Fruit fly (Drosophila melanogaster): Measurements from ENCODE around the gene CG13733.

The CG13733 gene

DNA sequence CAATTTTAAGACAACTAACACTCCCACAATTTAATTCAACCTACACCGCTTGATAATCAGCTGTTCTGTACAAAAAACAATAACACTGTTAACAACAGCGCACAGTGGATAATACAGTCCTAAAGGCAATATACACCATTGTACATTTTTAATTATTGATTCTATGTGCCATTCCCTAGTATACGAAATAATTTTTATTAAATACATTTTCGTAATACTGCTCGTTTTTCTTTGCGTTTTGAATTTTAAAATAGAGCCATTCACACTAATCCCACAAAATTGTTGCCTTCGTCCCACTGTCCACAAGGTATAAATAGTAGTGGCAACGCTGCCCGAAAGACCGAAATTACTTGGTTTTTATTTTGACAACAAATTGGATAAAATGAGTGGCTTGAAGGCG lies 45.2 kb downstream of the CG13733 start, which contains the start of the genes Coq4 and CG32176 (continued):
- peak; percentile 98 for TF ChIP-seq NFAT (GFP tag; IDR thresholded peaks at IDR 0.05)
- peak; percentile 92 for TF ChIP-seq Nf-YA (GFP tag; IDR thresholded peaks at IDR 0.05)
- TF ChIP-seq ase (GFP tag; IDR thresholded peaks at IDR 0.05) = peak; percentile 97
- peak; percentile 76 for TF ChIP-seq Sry-δ (GFP tag; optimal IDR thresholded peaks at IDR 0.05)
- TF ChIP-seq disco-r (GFP tag; optimal IDR thresholded peaks at IDR 0.05) = peak; percentile 96
- TF ChIP-seq CG1792 (GFP tag; optimal IDR thresholded peaks at IDR 0.05) = peak; percentile 96
- peak; percentile 99 for TF ChIP-seq CG8944 (GFP tag; optimal IDR thresholded peaks at IDR 0.05)
- peak; percentile 98 for TF ChIP-seq CG15696 (tag; optimal IDR thresholded peaks at IDR 0.05)
- TF ChIP-seq bigmax (GFP tag; optimal IDR thresholded peaks at IDR 0.05) = peak; percentile 62
- TF ChIP-seq zfh1 (GFP tag; IDR thresholded peaks at IDR 0.05) = peak; percentile 99
- peak; percentile 96 for TF ChIP-seq CG3838 (GFP tag; optimal IDR thresholded peaks at IDR 0.05)
- peak; percentile 98 for TF ChIP-seq Antp (GFP tag; optimal IDR thresholded peaks at IDR 0.05)
- peak; percentile 98 for TF ChIP-seq CG9609 (GFP tag; optimal IDR thresholded peaks at IDR 0.05)
- TF ChIP-seq HmgZ (tag; optimal IDR thresholded peaks at IDR 0.05) = peak; percentile 99
- TF ChIP-seq jumu (GFP tag; optimal IDR thresholded peaks at IDR 0.05) = peak; percentile 99
- peak; percentile 96 for TF ChIP-seq CG13123 (GFP tag; optimal IDR thresholded peaks at IDR 0.05)
- TF ChIP-seq btn (GFP tag; optimal IDR thresholded peaks at IDR 0.05) = peak; percentile 94
- peak; percentile 97 for TF ChIP-seq Rx (GFP tag; IDR thresholded peaks at IDR 0.05)
- peak; percentile 98 for TF ChIP-seq Max (GFP tag; optimal IDR thresholded peaks at IDR 0.05)
- TF ChIP-seq TFAM (GFP tag; optimal IDR thresholded peaks at IDR 0.05) = peak; percentile 90
- peak; percentile 95 for TF ChIP-seq CG4328 (GFP tag; optimal IDR thresholded peaks at IDR 0.05)
- peak; percentile 93 for TF ChIP-seq CG11723 (GFP tag; optimal IDR thresholded peaks at IDR 0.05)
- TF ChIP-seq dmrt11E (tag; optimal IDR thresholded peaks at IDR 0.05) = peak; percentile 97
- TF ChIP-seq CG11560 (tag; IDR thresholded peaks at IDR 0.05) = peak; percentile 89
- TF ChIP-seq Meics (GFP tag; optimal IDR thresholded peaks at IDR 0.05) = peak; percentile 97
- peak; percentile 95 for TF ChIP-seq ro (GFP tag; IDR thresholded peaks at IDR 0.05)
- TF ChIP-seq CG14710 (tag; optimal IDR thresholded peaks at IDR 0.05) = peak; percentile 96
- TF ChIP-seq ranshi (GFP tag; IDR thresholded peaks at IDR 0.05) = peak; percentile 98
- TF ChIP-seq CG1602 (GFP tag; optimal IDR thresholded peaks at IDR 0.05) = peak; percentile 98
- TF ChIP-seq hkb (optimal IDR thresholded peaks at IDR 0.05) = peak; percentile 46
- TF ChIP-seq hkb (GFP tag; IDR thresholded peaks at IDR 0.05) = peak; percentile 97
- TF ChIP-seq CG18599 (GFP tag; optimal IDR thresholded peaks at IDR 0.05) = peak; percentile 98
- peak; percentile 94 for TF ChIP-seq CG1024 (GFP tag; IDR thresholded peaks at IDR 0.05)
- TF ChIP-seq Vsx1 (GFP tag; optimal IDR thresholded peaks at IDR 0.05) = peak; percentile 89
- TF ChIP-seq Atf-2 (GFP tag; optimal IDR thresholded peaks at IDR 0.05) = peak; percentile 98
- peak; percentile 73 to 88 for TF ChIP-seq crp (GFP tag; optimal IDR thresholded peaks at IDR 0.05)
- TF ChIP-seq da (GFP tag; optimal IDR thresholded peaks at IDR 0.05) = peak; percentile 95
- peak; percentile 75 for TF ChIP-seq grn (GFP tag; optimal IDR thresholded peaks at IDR 0.05)
- peak; percentile 99 for TF ChIP-seq chn (GFP tag; optimal IDR thresholded peaks at IDR 0.05)
- peak; percentile 90 for TF ChIP-seq CG17912 (GFP tag; optimal IDR thresholded peaks at IDR 0.05)
- TF ChIP-seq CG12769 (tag; optimal IDR thresholded peaks at IDR 0.05) = peak; percentile 99
- peak; percentile 98 for TF ChIP-seq CG13424 (tag; optimal IDR thresholded peaks at IDR 0.05)
- TF ChIP-seq unpg (GFP tag; optimal IDR thresholded peaks at IDR 0.05) = peak; percentile 99
- peak; percentile 98 for TF ChIP-seq lab (GFP tag; optimal IDR thresholded peaks at IDR 0.05)
- peak; percentile 95 for TF ChIP-seq mirr (GFP tag; optimal IDR thresholded peaks at IDR 0.05)
- peak; percentile 92 for TF ChIP-seq sim (GFP tag; IDR thresholded peaks at IDR 0.05)
- peak; percentile 90 for TF ChIP-seq bowl (GFP tag; IDR thresholded peaks at IDR 0.05)
- peak; percentile 88 for TF ChIP-seq ac (GFP tag; optimal IDR thresholded peaks at IDR 0.05)
- peak; percentile 99 for TF ChIP-seq CG12942 (GFP tag; optimal IDR thresholded peaks at IDR 0.05)
- TF ChIP-seq CG12104 (GFP tag; optimal IDR thresholded peaks at IDR 0.05) = peak; percentile 94
- peak; percentile 96 for TF ChIP-seq Mes4 (GFP tag; optimal IDR thresholded peaks at IDR 0.05)
- TF ChIP-seq gce (GFP tag; IDR thresholded peaks at IDR 0.05) = peak; percentile 94
